Worm (Caenorhabditis elegans) whole organism, L4 larva: ENCODE data around the gene cyp-14A1.
A peak's percentile ranks its signal among the peaks of the same experiment; 100 is the strongest.

ENCODE experiments used
- D1046.2 ChIP-seq: fragments of 200-800 bp; sonication (Bioruptor generic); IDR thresholded peaks from 2 replicates; pipeline ENCODE4 v1.3.6; 2022; ENCODE audit warnings: missing genetic modification characterization, missing compliant biosample characterization
- R02D3.7 ChIP-seq: fragments of 150-350 bp; sonication (generic microtip); optimal IDR thresholded peaks from 3 replicates; lab custom pipeline; 2014; ENCODE audit warnings: missing biosample characterization, missing genetic modification characterization
- T20F7.1 ChIP-seq: fragments of 200-800 bp; sonication (Bioruptor generic); optimal IDR thresholded peaks from 2 replicates; lab custom pipeline; 2018; ENCODE audit warnings: mild to moderate bottlenecking, missing genetic modification characterization, missing compliant biosample characterization
- T26A8.4 ChIP-seq: fragments of 200-800 bp; sonication (Bioruptor generic); IDR thresholded peaks from 2 replicates; pipeline ENCODE4 v1.3.6; 2022; ENCODE audit warnings: missing genetic modification characterization, missing compliant biosample characterization
- Y48G9A.11 ChIP-seq: fragments of 200-800 bp; sonication (Bioruptor generic); IDR thresholded peaks from 2 replicates; pipeline ENCODE4 v1.3.6; 2022; ENCODE audit warnings: missing genetic modification reagents, missing genetic modification characterization, missing compliant biosample characterization
- ZK337.2 ChIP-seq: fragments of 200-800 bp; sonication (Bioruptor generic); IDR thresholded peaks from 2 replicates; pipeline ENCODE4 v1.3.6; 2022; ENCODE audit warnings: missing genetic modification reagents, missing genetic modification characterization, missing compliant biosample characterization
- aha-1 ChIP-seq: fragments of 150-350 bp; peaks from one replicate; lab custom pipeline; 2014; ENCODE audit warnings: missing biosample characterization, missing genetic modification characterization
- ceh-20 ChIP-seq: fragments of 200-800 bp; sonication (Bioruptor generic); IDR thresholded peaks from 2 replicates; pipeline ENCODE4 v1.3.6; 2022; ENCODE audit warnings: missing genetic modification reagents, missing genetic modification characterization, missing compliant biosample characterization
- ceh-32 ChIP-seq: sonication (generic microtip); optimal IDR thresholded peaks from 2 replicates; lab custom pipeline; 2016; ENCODE audit warnings: mild to moderate bottlenecking, missing genetic modification characterization, missing compliant biosample characterization; ENCODE audit not compliant: poor library complexity
- ceh-82 ChIP-seq: sonication (generic microtip); optimal IDR thresholded peaks from 2 replicates; lab custom pipeline; 2017; ENCODE audit warnings: missing biosample characterization, missing genetic modification characterization
- ces-1 ChIP-seq: fragments of 150-350 bp; sonication (generic microtip); optimal IDR thresholded peaks from 4 replicates; lab custom pipeline; 2014; ENCODE audit warnings: missing biosample characterization, missing genetic modification reagents, missing genetic modification characterization
- daf-16 ChIP-seq, 3 experiments: sonication (generic microtip); optimal IDR thresholded peaks; 2 replicates each; lab custom pipeline; 2016 to 2017; ENCODE audit warnings: missing genetic modification characterization in 3 of 3, missing genetic modification reagents in 3 of 3, mild to moderate bottlenecking in 2 of 3, missing compliant biosample characterization in 2 of 3, missing biosample characterization in 1 of 3, moderate library complexity in 1 of 3
- daf-19 ChIP-seq: fragments of 200-800 bp; sonication (Bioruptor generic); conservative IDR thresholded peaks from 2 replicates; pipeline ENCODE4 v1.3.6; 2022; ENCODE audit warnings: missing genetic modification characterization, missing compliant biosample characterization
- dmd-6 ChIP-seq: fragments of 200-800 bp; sonication (Bioruptor generic); IDR thresholded peaks from 2 replicates; pipeline ENCODE4 v1.3.6; 2022; ENCODE audit warnings: missing genetic modification reagents, missing genetic modification characterization, missing compliant biosample characterization
- dve-1 ChIP-seq: sonication (generic microtip); optimal IDR thresholded peaks from 2 replicates; lab custom pipeline; 2017; ENCODE audit warnings: antibody characterized with exemption, mild to moderate bottlenecking, missing genetic modification characterization, missing compliant biosample characterization; ENCODE audit not compliant: insufficient read depth
- egl-43 ChIP-seq: fragments of 200-800 bp; sonication (Bioruptor generic); IDR thresholded peaks from 2 replicates; pipeline ENCODE4 v1.3.6; 2022; ENCODE audit warnings: missing genetic modification reagents, missing genetic modification characterization, missing compliant biosample characterization
- hlh-30 ChIP-seq: sonication (generic microtip); optimal IDR thresholded peaks from 2 replicates; lab custom pipeline; 2017; ENCODE audit warnings: antibody characterized with exemption, mild to moderate bottlenecking, missing genetic modification characterization, missing compliant biosample characterization; ENCODE audit not compliant: insufficient read depth
- jun-1 ChIP-seq: fragments of 150-350 bp; optimal IDR thresholded peaks from 2 replicates; lab custom pipeline; 2014; ENCODE audit warnings: missing biosample characterization, missing genetic modification reagents, missing genetic modification characterization
- lim-7 ChIP-seq: fragments of 200-800 bp; sonication (Bioruptor generic); IDR thresholded peaks from 2 replicates; pipeline ENCODE4 v1.3.6; 2022; ENCODE audit warnings: missing genetic modification characterization, missing compliant biosample characterization
- lin-1 ChIP-seq: fragments of 200-800 bp; sonication (Bioruptor generic); IDR thresholded peaks from 2 replicates; pipeline ENCODE4 v1.3.6; 2022; ENCODE audit warnings: missing genetic modification reagents, missing genetic modification characterization, missing compliant biosample characterization
- lin-13 ChIP-seq: fragments of 150-350 bp; optimal IDR thresholded peaks from 2 replicates; lab custom pipeline; 2014; ENCODE audit warnings: missing biosample characterization, missing genetic modification reagents, missing genetic modification characterization
- lin-38 ChIP-seq: fragments of 200-800 bp; sonication (Bioruptor generic); IDR thresholded peaks from 2 replicates; pipeline ENCODE4 v1.3.6; 2022; ENCODE audit warnings: missing genetic modification reagents, missing genetic modification characterization, missing compliant biosample characterization
- lir-3 ChIP-seq: sonication (generic microtip); optimal IDR thresholded peaks from 2 replicates; lab custom pipeline; 2016; ENCODE audit warnings: mild to moderate bottlenecking, missing genetic modification characterization, missing compliant biosample characterization
- lsy-2 ChIP-seq, 2 experiments: fragments of 150-350 bp in 1 of 2; sonication (generic microtip) in 1 of 2; optimal IDR thresholded peaks; 2 replicates each; lab custom pipeline; 2014 to 2017; ENCODE audit warnings: missing biosample characterization in 2 of 2, missing genetic modification characterization in 2 of 2
- mdl-1 ChIP-seq, 2 experiments: fragments of 150-350 bp in 1 of 2; sonication (generic microtip) in 1 of 2; optimal IDR thresholded peaks; 2 replicates each; lab custom pipeline; 2014 to 2017; ENCODE audit warnings: missing biosample characterization in 2 of 2, missing genetic modification characterization in 2 of 2
- mes-2 ChIP-seq: sonication (generic microtip); optimal IDR thresholded peaks from 2 replicates; lab custom pipeline; 2016; ENCODE audit warnings: missing genotype, mild to moderate bottlenecking, missing genetic modification characterization, missing compliant biosample characterization; ENCODE audit not compliant: poor library complexity, severe bottlenecking
- mxl-3 ChIP-seq: fragments of 200-800 bp; sonication (Bioruptor generic); optimal IDR thresholded peaks from 2 replicates; lab custom pipeline; 2018; ENCODE audit warnings: mild to moderate bottlenecking, missing genetic modification characterization, missing compliant biosample characterization
- nhr-10 ChIP-seq: fragments of 150-350 bp; optimal IDR thresholded peaks from 2 replicates; lab custom pipeline; 2014; ENCODE audit warnings: missing biosample characterization, missing genetic modification characterization
- nhr-11 ChIP-seq: fragments of 150-350 bp; optimal IDR thresholded peaks from 2 replicates; lab custom pipeline; 2014; ENCODE audit warnings: missing biosample characterization, missing genetic modification characterization
- nhr-111 ChIP-seq: fragments of 200-800 bp; sonication (Bioruptor generic); optimal IDR thresholded peaks from 2 replicates; lab custom pipeline; 2018; ENCODE audit warnings: mild to moderate bottlenecking, missing genetic modification characterization, missing compliant biosample characterization
- nhr-28 ChIP-seq: fragments of 150-350 bp; optimal IDR thresholded peaks from 2 replicates; lab custom pipeline; 2014; ENCODE audit warnings: missing biosample characterization, missing genetic modification characterization
- nhr-48 ChIP-seq: sonication (generic microtip); optimal IDR thresholded peaks from 2 replicates; lab custom pipeline; 2016; ENCODE audit warnings: mild to moderate bottlenecking, missing genetic modification characterization, missing compliant biosample characterization
- nhr-6 ChIP-seq: fragments of 150-350 bp; optimal IDR thresholded peaks from 2 replicates; lab custom pipeline; 2014; ENCODE audit warnings: missing biosample characterization, missing genetic modification characterization
- pqm-1 ChIP-seq: sonication (generic microtip); optimal IDR thresholded peaks from 2 replicates; lab custom pipeline; 2017; ENCODE audit warnings: missing biosample characterization, missing genetic modification characterization
- rbr-2 ChIP-seq: sonication (generic microtip); optimal IDR thresholded peaks from 2 replicates; lab custom pipeline; 2016; ENCODE audit warnings: missing genotype, missing genetic modification characterization, missing compliant biosample characterization
- saeg-2 ChIP-seq: fragments of 200-800 bp; sonication (Bioruptor generic); IDR thresholded peaks from 2 replicates; pipeline ENCODE4 v1.3.6; 2022; ENCODE audit warnings: missing genetic modification reagents, missing genetic modification characterization, missing compliant biosample characterization
- set-16 ChIP-seq: fragments of 200-800 bp; sonication (Bioruptor generic); IDR thresholded peaks from 2 replicates; pipeline ENCODE4 v1.3.6; 2022; ENCODE audit warnings: missing genetic modification reagents, missing genetic modification characterization, missing compliant biosample characterization
- tra-1 ChIP-seq: fragments of 200-800 bp; sonication (Bioruptor generic); IDR thresholded peaks from 2 replicates; pipeline ENCODE4 v1.3.6; 2022; ENCODE audit warnings: missing genetic modification reagents, missing genetic modification characterization, missing compliant biosample characterization
- unc-62 ChIP-seq, 3 experiments: fragments of 150-350 bp in 1 of 3; sonication (generic microtip); optimal IDR thresholded peaks in 2 of 3; peaks in 1 of 3; 1 replicate in 1 of 3; 2 replicates in 2 of 3; lab custom pipeline; 2014 to 2017; ENCODE audit warnings: missing biosample characterization in 3 of 3, missing genetic modification characterization in 3 of 3, missing genetic modification reagents in 3 of 3, missing genotype in 1 of 3
- zag-1 ChIP-seq: fragments of 150-350 bp; optimal IDR thresholded peaks from 2 replicates; lab custom pipeline; 2014; ENCODE audit warnings: missing biosample characterization, missing genetic modification characterization
- zip-2 ChIP-seq: fragments of 150-350 bp; optimal IDR thresholded peaks from 2 replicates; lab custom pipeline; 2014; ENCODE audit warnings: missing biosample characterization, missing genetic modification characterization
- ztf-11 ChIP-seq: fragments of 150-350 bp; optimal IDR thresholded peaks from 2 replicates; lab custom pipeline; 2014; ENCODE audit warnings: missing biosample characterization, missing genetic modification characterization
- ztf-7 ChIP-seq: fragments of 150-350 bp; optimal IDR thresholded peaks from 2 replicates; lab custom pipeline; 2014; ENCODE audit warnings: missing biosample characterization, missing genetic modification characterization

Gene cyp-14A1

ce11 chrX:13257577-13257976 lies 9.6 kb downstream of the cyp-14A1 start, which contains the start of gene K08H2.10 (continued):
- TF ChIP-seq ceh-82, result no peak

- no peak for TF ChIP-seq lin-38 (GFP tag; lab: Robert Waterston, UW)
- peak; percentile 23 for TF ChIP-seq mxl-3 (GFP tag; lab: Kevin White, UChicago)
- TF ChIP-seq mdl-1 (tag; optimal IDR thresholded peaks at IDR 0.05; lab: Kevin White, UChicago), result peak in 1 of 2 experiments; percentile 22
- no peak for TF ChIP-seq ceh-20 (GFP tag; lab: Robert Waterston, UW)
- peak; percentile 19 for TF ChIP-seq mes-2 (tag; lab: Kevin White, UChicago)
- no peak for TF ChIP-seq nhr-48 (tag; lab: Kevin White, UChicago)
- TF ChIP-seq unc-62 (GFP tag; optimal IDR thresholded peaks at IDR 0.05 in 1 of 2; lab: Kevin White, UChicago), result peak in 1 of 2 experiments; percentile 89
- TF ChIP-seq unc-62 (tag; optimal IDR thresholded peaks at IDR 0.05; lab: Kevin White, UChicago), result no peak
- peak; percentile 28 for TF ChIP-seq hlh-30
- peak; percentile 24 for TF ChIP-seq dmd-6 (GFP tag; lab: Robert Waterston, UW)
- no peak for TF ChIP-seq R02D3.7 (tag; lab: Kevin White, UChicago)
- no peak for TF ChIP-seq lim-7 (GFP tag; lab: Robert Waterston, UW)
- no peak for TF ChIP-seq lir-3
- peak; percentile 58 for TF ChIP-seq aha-1 (tag; lab: Kevin White, UChicago)
Observed at ce11 chrX:13251914-13252434, 15.2 kb downstream of the cyp-14A1 start, which contains the start of gene nhr-32. TSS of gene nhr-32 (plus strand) at chrX:13251964.

ce11 chrX:13251354-13251843 lies 15.8 kb downstream of the cyp-14A1 start:
- TF ChIP-seq mdl-1 (tag; optimal IDR thresholded peaks at IDR 0.05; lab: Kevin White, UChicago) (peak; percentile 85 to 99), egl-43 (GFP tag; lab: Robert Waterston, UW) (no peak), rbr-2 (tag; lab: Kevin White, UChicago) (peak; percentile 55), daf-16 (GFP tag; optimal IDR thresholded peaks at IDR 0.05; lab: Kevin White, UChicago) (peak in 1 of 2 experiments; percentile 57), daf-16 (tag; optimal IDR thresholded peaks at IDR 0.05; lab: Kevin White, UChicago) (peak; percentile 77), T26A8.4 (GFP tag; lab: Robert Waterston, UW) (peak; percentile 52), nhr-10 (peak; percentile 73), lim-7 (GFP tag; lab: Robert Waterston, UW) (no peak), lsy-2 (tag; optimal IDR thresholded peaks at IDR 0.05; lab: Kevin White, UChicago) (peak; percentile 7 to 55), nhr-28 (peak; percentile 74), mes-2 (tag; lab: Kevin White, UChicago) (peak; percentile 68), hlh-30 (peak; percentile 93), ZK337.2 (GFP tag; lab: Robert Waterston, UW) (no peak), ces-1 (no peak), unc-62 (GFP tag; optimal IDR thresholded peaks at IDR 0.05 in 1 of 2; lab: Kevin White, UChicago) (peak in 1 of 2 experiments; percentile 99), unc-62 (tag; optimal IDR thresholded peaks at IDR 0.05; lab: Kevin White, UChicago) (no peak), ceh-32 (tag; lab: Kevin White, UChicago) (no peak), lin-1 (GFP tag; lab: Robert Waterston, UW) (peak; percentile 70; the same call in 1 of the 2 replicates), pqm-1 (tag; lab: Kevin White, UChicago) (no peak), dve-1 (tag; lab: Kevin White, UChicago) (peak; percentile 35), nhr-11 (peak; percentile 87), nhr-111 (GFP tag; lab: Kevin White, UChicago) (no peak), T20F7.1 (GFP tag; lab: Kevin White, UChicago) (no peak), tra-1 (GFP tag; lab: Robert Waterston, UW) (0 out of 2 replicates have a peak, but pooled peaks have one; percentile 44), D1046.2 (GFP tag; lab: Robert Waterston, UW) (no peak), zag-1 (tag; lab: Kevin White, UChicago) (no peak), Y48G9A.11 (GFP tag; lab: Robert Waterston, UW) (no peak), ztf-7 (tag; lab: Kevin White, UChicago) (peak; percentile 35), daf-19 (GFP tag; lab: Robert Waterston, UW) (no peak), mxl-3 (GFP tag; lab: Kevin White, UChicago) (peak; percentile 86), ztf-11 (tag; lab: Kevin White, UChicago) (no peak), aha-1 (tag; lab: Kevin White, UChicago) (peak; percentile 50), set-16 (GFP tag; lab: Robert Waterston, UW) (no peak), ceh-82 (no peak), saeg-2 (GFP tag; lab: Robert Waterston, UW) (no peak), nhr-6 (tag; lab: Kevin White, UChicago) (peak; percentile 61), ceh-20 (GFP tag; lab: Robert Waterston, UW) (no peak), jun-1 (tag; lab: Kevin White, UChicago) (no peak), lin-13 (no peak), lin-38 (GFP tag; lab: Robert Waterston, UW) (no peak), zip-2 (tag; lab: Kevin White, UChicago) (no peak)
